Worm (Caenorhabditis elegans): ENCODE results near the gene srh-234.

- TF ChIP-seq ama-1 (optimal IDR thresholded peaks at IDR 0.05) (no peak), ceh-36 (tag; optimal IDR thresholded peaks at IDR 0.05) (no peak), ets-7 (tag; optimal IDR thresholded peaks at IDR 0.05) (no peak), flt-1 (GFP tag; IDR thresholded peaks at IDR 0.05) (no peak), aly-1 (tag; optimal IDR thresholded peaks at IDR 0.05) (no peak), tbx-37 (GFP tag; conservative IDR thresholded peaks at IDR 0.05) (no peak), scrt-1 (GFP tag; IDR thresholded peaks at IDR 0.05) (no peak), hmg-4 (GFP tag; optimal IDR thresholded peaks at IDR 0.05) (no peak), sea-1 (GFP tag; conservative IDR thresholded peaks at IDR 0.05) (no peak), pes-1 (GFP tag; IDR thresholded peaks at IDR 0.05) (no peak)
Observed at ce11 chrV:7690637-7691036, 39.0 kb upstream of the srh-234 start.
